Worm (Caenorhabditis elegans): ENCODE measurements around the gene ampd-1.

DNA sequence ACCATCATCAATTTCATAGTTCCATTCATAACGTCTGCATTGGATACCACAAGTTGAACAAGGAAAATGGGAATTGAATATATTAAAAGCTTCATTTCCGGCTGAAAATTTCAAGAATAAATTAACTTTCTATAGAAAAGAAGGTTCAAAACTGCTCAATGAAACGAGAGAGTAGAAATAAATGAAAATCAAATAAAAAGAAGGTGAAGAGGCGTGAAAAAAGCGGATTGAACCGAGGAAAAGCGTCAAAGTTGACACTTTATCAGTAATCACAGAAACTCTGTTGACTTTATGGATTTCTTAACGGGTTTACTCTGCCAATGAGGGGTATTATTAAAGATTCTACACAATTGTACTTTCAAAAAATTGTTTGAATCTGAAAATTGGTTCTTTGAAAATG lies 35.2 kb downstream of the ampd-1 start, which contains the start of gene pho-4:
- TF ChIP-seq W03F9.2 (tag; optimal IDR thresholded peaks at IDR 0.05) (no peak), dao-5 (tag; optimal IDR thresholded peaks at IDR 0.05) (no peak)
